Worm (Caenorhabditis elegans) whole organism, early embryonic: Measurements from ENCODE around the gene K02F6.7.

ENCODE experiments used
- B0310.2 ChIP-seq: sonication (generic microtip); optimal IDR thresholded peaks from 2 replicates; lab custom pipeline; 2016; ENCODE audit warnings: mild to moderate bottlenecking, missing genetic modification characterization, missing compliant biosample characterization
- F13C5.2 ChIP-seq: sonication (generic microtip); optimal IDR thresholded peaks from 2 replicates; lab custom pipeline; 2017; ENCODE audit warnings: mild to moderate bottlenecking, missing genetic modification characterization, inconsistent platforms, missing compliant biosample characterization
- ama-1 ChIP-seq: fragments of 150-350 bp; optimal IDR thresholded peaks from 2 replicates; lab custom pipeline; 2014
- ceh-36 ChIP-seq: sonication (generic microtip); optimal IDR thresholded peaks from 2 replicates; lab custom pipeline; 2016; ENCODE audit warnings: missing genetic modification characterization, inconsistent platforms, missing compliant biosample characterization
- hnd-1 ChIP-seq: sonication (generic microtip); optimal IDR thresholded peaks from 2 replicates; lab custom pipeline; 2016; ENCODE audit warnings: missing genetic modification characterization, missing compliant biosample characterization
- sea-1 ChIP-seq: fragments of 200-800 bp; sonication (Bioruptor generic); conservative IDR thresholded peaks from 2 replicates; pipeline ENCODE4 v1.3.6; 2022; ENCODE audit warnings: missing genetic modification characterization, missing compliant biosample characterization
- tra-4 ChIP-seq: sonication (generic microtip); optimal IDR thresholded peaks from 2 replicates; lab custom pipeline; 2017; ENCODE audit warnings: missing genetic modification characterization, missing compliant biosample characterization

- TF ChIP-seq tra-4 (tag; lab: Kevin White, UChicago) (no peak), sea-1 (no peak), ama-1 (lab: Kevin White, UChicago) (no peak), B0310.2 (tag; lab: Kevin White, UChicago) (no peak), hnd-1 (tag; lab: Kevin White, UChicago) (no peak), ceh-36 (no peak), F13C5.2 (no peak)
These were observed 54.1 kb downstream of the K02F6.7 start, which contains the start of gene F53G2.13 for ce11 chrII:2483507-2483906.
